Fruit fly (Drosophila melanogaster): ENCODE measurements around the gene CG2224.

Gene CG2224

dm6 chr3R:30424993-30425392 lies 34.1 kb downstream of the CG2224 start, which contains the start of gene CG15536:
Gene CG15536, minus strand, starts transcription at chr3R:30425162.
- TF ChIP-seq usp (GFP tag; optimal IDR thresholded peaks at IDR 0.05) (no peak), EcR (GFP tag; optimal IDR thresholded peaks at IDR 0.05) (no peak), pan (optimal IDR thresholded peaks at IDR 0.05) (no peak), Dll (optimal IDR thresholded peaks at IDR 0.05) (no peak), psq (optimal IDR thresholded peaks at IDR 0.05) (no peak), CG8478 (optimal IDR thresholded peaks at IDR 0.05) (no peak)

- TF ChIP-seq CG8478 (optimal IDR thresholded peaks at IDR 0.05) = no peak
- TF ChIP-seq EcR (GFP tag; optimal IDR thresholded peaks at IDR 0.05) = no peak
- no peak for TF ChIP-seq psq (optimal IDR thresholded peaks at IDR 0.05)
- TF ChIP-seq pan (optimal IDR thresholded peaks at IDR 0.05) = no peak
- no peak for TF ChIP-seq usp (GFP tag; optimal IDR thresholded peaks at IDR 0.05)
- no peak for TF ChIP-seq Dll (optimal IDR thresholded peaks at IDR 0.05)
These were observed 35.4 kb downstream of the CG2224 start, which contains the start of the genes CG15535 and mRpS18C for dm6 chr3R:30423695-30424094. Gene CG15535, minus strand, starts transcription at chr3R:30423929. Gene mRpS18C, plus strand, starts transcription at chr3R:30423974.

- TF ChIP-seq CG8478 (optimal IDR thresholded peaks at IDR 0.05) = no peak
- TF ChIP-seq pan (optimal IDR thresholded peaks at IDR 0.05) = no peak
- no peak for TF ChIP-seq psq (optimal IDR thresholded peaks at IDR 0.05)
- TF ChIP-seq EcR (GFP tag; optimal IDR thresholded peaks at IDR 0.05) = no peak
- no peak for TF ChIP-seq usp (GFP tag; optimal IDR thresholded peaks at IDR 0.05)
- TF ChIP-seq Dll (optimal IDR thresholded peaks at IDR 0.05) = no peak
These were observed 36.2 kb downstream of the CG2224 start, which contains the start of the genes CG2217 and CG42740 for dm6 chr3R:30422871-30423270. Gene CG2217, minus strand, starts transcription at chr3R:30422971. Gene CG42740, minus strand, starts transcription at chr3R:30422971.

dm6 chr3R:30419216-30419615 lies 39.9 kb downstream of the CG2224 start:
- TF ChIP-seq Dll (optimal IDR thresholded peaks at IDR 0.05) (no peak), CG8478 (optimal IDR thresholded peaks at IDR 0.05) (no peak), usp (GFP tag; optimal IDR thresholded peaks at IDR 0.05) (no peak), EcR (GFP tag; optimal IDR thresholded peaks at IDR 0.05) (no peak), psq (optimal IDR thresholded peaks at IDR 0.05) (no peak), pan (optimal IDR thresholded peaks at IDR 0.05) (no peak)

dm6 chr3R:30416765-30417274 lies 42.3 kb downstream of the CG2224 start:
- TF ChIP-seq EcR (GFP tag; optimal IDR thresholded peaks at IDR 0.05) = no peak
- no peak for TF ChIP-seq CG8478 (optimal IDR thresholded peaks at IDR 0.05)
- no peak for TF ChIP-seq usp (GFP tag; optimal IDR thresholded peaks at IDR 0.05)
- no peak for TF ChIP-seq psq (optimal IDR thresholded peaks at IDR 0.05)
- TF ChIP-seq pan (optimal IDR thresholded peaks at IDR 0.05) = no peak
- TF ChIP-seq Dll (optimal IDR thresholded peaks at IDR 0.05) = no peak

dm6 chr3R:30413795-30414194 lies 45.3 kb downstream of the CG2224 start:
- no peak for TF ChIP-seq EcR (GFP tag; optimal IDR thresholded peaks at IDR 0.05)
- TF ChIP-seq psq (optimal IDR thresholded peaks at IDR 0.05) = no peak
- no peak for TF ChIP-seq usp (GFP tag; optimal IDR thresholded peaks at IDR 0.05)
- no peak for TF ChIP-seq Dll (optimal IDR thresholded peaks at IDR 0.05)
- no peak for TF ChIP-seq CG8478 (optimal IDR thresholded peaks at IDR 0.05)
- no peak for TF ChIP-seq pan (optimal IDR thresholded peaks at IDR 0.05)

dm6 chr3R:30406482-30406881 lies 52.6 kb downstream of the CG2224 start:
- TF ChIP-seq Dll (optimal IDR thresholded peaks at IDR 0.05) (no peak), pan (optimal IDR thresholded peaks at IDR 0.05) (no peak), CG8478 (optimal IDR thresholded peaks at IDR 0.05) (no peak)
